Worm (Caenorhabditis elegans): ENCODE data around the gene lex-1.

Gene lex-1

DNA sequence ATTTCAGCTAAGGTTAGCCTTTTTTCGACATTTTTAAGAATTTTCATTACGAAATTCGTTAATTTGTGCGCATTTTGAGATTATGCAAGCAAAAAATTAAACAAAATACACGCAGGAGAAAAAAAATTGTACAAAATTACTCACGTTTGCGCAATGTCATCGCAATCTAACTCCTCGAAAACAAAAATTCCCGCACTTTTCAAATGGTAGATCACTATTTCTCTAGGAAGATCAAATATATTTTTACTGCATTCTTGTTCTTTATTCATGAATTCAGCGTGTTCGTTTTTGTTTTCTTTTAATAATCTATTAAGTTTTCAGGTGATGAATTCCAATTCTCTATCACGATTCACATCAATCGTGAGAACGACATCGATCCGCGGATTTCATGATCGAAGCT, 48.3 kb upstream of the lex-1 start, which contains the start of the genes T12G3.6 and mrpl-51:
T12G3.6 (minus strand) TSS at position 269 of the 400 bp plus-strand sequence.
mrpl-51 (plus strand) TSS at position 322 of the 400 bp plus-strand sequence.
- no peak for TF ChIP-seq ceh-82 (tag; optimal IDR thresholded peaks at IDR 0.05)
- no peak for TF ChIP-seq snpc-4 (tag; optimal IDR thresholded peaks at IDR 0.05)
- no peak for TF ChIP-seq lin-11 (tag; optimal IDR thresholded peaks at IDR 0.05)
- no peak for TF ChIP-seq elt-1 (tag; optimal IDR thresholded peaks at IDR 0.05)
- no peak for TF ChIP-seq nhr-6 (tag; optimal IDR thresholded peaks at IDR 0.05)
- no peak for TF ChIP-seq nhr-11 (tag; optimal IDR thresholded peaks at IDR 0.05)
- no peak for TF ChIP-seq unc-55 (GFP tag; optimal IDR thresholded peaks at IDR 0.05)
- no peak for TF ChIP-seq R02D3.7 (tag; optimal IDR thresholded peaks at IDR 0.05)
- no peak for TF ChIP-seq unc-39 (tag; optimal IDR thresholded peaks at IDR 0.05)
- TF ChIP-seq mab-5 (tag; optimal IDR thresholded peaks at IDR 0.05) = no peak
- TF ChIP-seq sma-9 (GFP tag; optimal IDR thresholded peaks at IDR 0.05) = no peak
- no peak for TF ChIP-seq sma-9 (tag; optimal IDR thresholded peaks at IDR 0.05)
- no peak for TF ChIP-seq ceh-16 (tag; optimal IDR thresholded peaks at IDR 0.05)
- no peak for TF ChIP-seq gmeb-1 (tag; optimal IDR thresholded peaks at IDR 0.05)

- TF ChIP-seq ztf-11 (tag; optimal IDR thresholded peaks at IDR 0.05) (no peak), egl-27 (tag; optimal IDR thresholded peaks at IDR 0.05) (peak; percentile 61), sem-4 (tag; optimal IDR thresholded peaks at IDR 0.05) (peak; percentile 89), blmp-1 (tag; optimal IDR thresholded peaks at IDR 0.05; ENCODE audit: insufficient read depth) (peak; percentile 15), gmeb-1 (tag; optimal IDR thresholded peaks at IDR 0.05) (peak; percentile 64), sma-9 (GFP tag; optimal IDR thresholded peaks at IDR 0.05) (peak; percentile 81), sma-9 (tag; optimal IDR thresholded peaks at IDR 0.05) (no peak), zag-1 (tag; optimal IDR thresholded peaks at IDR 0.05) (peak; percentile 28), nhr-21 (tag; optimal IDR thresholded peaks at IDR 0.05) (peak; percentile 80), skn-1 (tag; optimal IDR thresholded peaks at IDR 0.05) (no peak), unc-62 (GFP tag; optimal IDR thresholded peaks at IDR 0.05) (no peak), nhr-237 (tag; optimal IDR thresholded peaks at IDR 0.05) (no peak), ceh-82 (tag; optimal IDR thresholded peaks at IDR 0.05) (no peak), mbf-1 (tag; optimal IDR thresholded peaks at IDR 0.05) (no peak), dmd-4 (tag; optimal IDR thresholded peaks at IDR 0.05) (no peak), ZK546.5 (tag; optimal IDR thresholded peaks at IDR 0.05) (no peak), nhr-129 (tag; optimal IDR thresholded peaks at IDR 0.05) (peak; percentile 99), crh-2 (tag; optimal IDR thresholded peaks at IDR 0.05) (peak; percentile 87), snpc-4 (tag; optimal IDR thresholded peaks at IDR 0.05) (no peak), nhr-11 (tag; optimal IDR thresholded peaks at IDR 0.05) (no peak), lin-11 (tag; optimal IDR thresholded peaks at IDR 0.05) (peak; percentile 54), F13H6.1 (tag; optimal IDR thresholded peaks at IDR 0.05) (peak; percentile 91), nhr-12 (tag; optimal IDR thresholded peaks at IDR 0.05) (no peak), Y55F3AM.14 (GFP tag; optimal IDR thresholded peaks at IDR 0.05) (peak; percentile 26), nhr-25 (tag; optimal IDR thresholded peaks at IDR 0.05) (peak; percentile 89), C34F6.9 (tag; optimal IDR thresholded peaks at IDR 0.05) (peak; percentile 98), ztf-1 (GFP tag; conservative IDR thresholded peaks at IDR 0.05) (no peak), ztf-4 (tag; optimal IDR thresholded peaks at IDR 0.05) (peak; percentile 81), unc-39 (tag; optimal IDR thresholded peaks at IDR 0.05) (no peak), aly-2 (tag; optimal IDR thresholded peaks at IDR 0.05) (no peak), elt-1 (tag; optimal IDR thresholded peaks at IDR 0.05) (no peak), mab-5 (tag; optimal IDR thresholded peaks at IDR 0.05) (no peak), alr-1 (tag; optimal IDR thresholded peaks at IDR 0.05) (peak; percentile 28), ama-1 (optimal IDR thresholded peaks at IDR 0.05) (peak; percentile 77), peb-1 (tag; optimal IDR thresholded peaks at IDR 0.05) (no peak), lin-13 (GFP tag; optimal IDR thresholded peaks at IDR 0.05) (peak; percentile 68), nhr-77 (tag; optimal IDR thresholded peaks at IDR 0.05) (no peak), R02D3.7 (tag; optimal IDR thresholded peaks at IDR 0.05) (no peak), lsy-2 (tag; optimal IDR thresholded peaks at IDR 0.05) (peak; percentile 52 to 87), nhr-10 (tag; optimal IDR thresholded peaks at IDR 0.05) (no peak), elt-3 (tag; optimal IDR thresholded peaks at IDR 0.05) (no peak), sma-3 (GFP tag; optimal IDR thresholded peaks at IDR 0.05) (peak; percentile 92), fos-1 (tag; optimal IDR thresholded peaks at IDR 0.05) (peak; percentile 85), nhr-23 (tag; optimal IDR thresholded peaks at IDR 0.05) (no peak), nhr-6 (tag; optimal IDR thresholded peaks at IDR 0.05) (peak; percentile 66), lin-39 (tag; optimal IDR thresholded peaks at IDR 0.05) (no peak), ceh-16 (tag; optimal IDR thresholded peaks at IDR 0.05) (peak; percentile 22), mdl-1 (tag; optimal IDR thresholded peaks at IDR 0.05) (peak in 1 of 2 experiments; percentile 55), unc-55 (GFP tag; optimal IDR thresholded peaks at IDR 0.05) (peak; percentile 68)
Measured at ce11 chrIV:12032383-12032782, 46.9 kb upstream of the lex-1 start.

Data from whole organism, L2 larva.